Fruit fly (Drosophila melanogaster) whole organism, adult: ENCODE data around the gene Cpr78Cb.

Experiments
- CG11617 ChIP-seq: fragments of 200-800 bp; sonication (Bioruptor generic); optimal IDR thresholded peaks from 2 replicates; lab custom pipeline; 2017; ENCODE audit warnings: mild to moderate bottlenecking, missing biosample characterization, missing genetic modification reagents, missing genetic modification characterization
- CG12768 ChIP-seq: fragments of 200-800 bp; sonication (Bioruptor generic); optimal IDR thresholded peaks from 2 replicates; lab custom pipeline; 2017; ENCODE audit warnings: missing biosample characterization, missing genetic modification characterization, mild to moderate bottlenecking, moderate library complexity, missing genetic modification reagents
- CG14711 ChIP-seq: fragments of 200-800 bp; sonication (Bioruptor generic); optimal IDR thresholded peaks from 2 replicates; lab custom pipeline; 2018; ENCODE audit warnings: missing biosample characterization, mild to moderate bottlenecking, missing genetic modification characterization, moderate library complexity
- CG1620 ChIP-seq: fragments of 200-800 bp; sonication (Bioruptor generic); optimal IDR thresholded peaks from 2 replicates; lab custom pipeline; 2016; ENCODE audit warnings: missing biosample characterization, missing genetic modification characterization
- CG33017 ChIP-seq: fragments of 200-800 bp; sonication (Bioruptor generic); optimal IDR thresholded peaks from 2 replicates; lab custom pipeline; 2018; ENCODE audit warnings: missing biosample characterization, mild to moderate bottlenecking, missing genetic modification characterization, moderate library complexity
- CG5204 ChIP-seq: fragments of 200-800 bp; sonication (Bioruptor generic); optimal IDR thresholded peaks from 2 replicates; lab custom pipeline; 2016; ENCODE audit warnings: missing biosample characterization, missing genetic modification characterization
- CG7045 ChIP-seq: fragments of 200-800 bp; sonication (Bioruptor generic); optimal IDR thresholded peaks from 2 replicates; lab custom pipeline; 2017; ENCODE audit warnings: missing biosample characterization, mild to moderate bottlenecking, missing genetic modification characterization
- CG7101 ChIP-seq: fragments of 200-800 bp; sonication (Bioruptor generic); optimal IDR thresholded peaks from 2 replicates; lab custom pipeline; 2018; ENCODE audit warnings: missing biosample characterization, mild to moderate bottlenecking, missing genetic modification characterization, moderate library complexity
- Clk ChIP-seq: fragments of 200-800 bp; sonication (Bioruptor generic); optimal IDR thresholded peaks from 2 replicates; lab custom pipeline; 2017; ENCODE audit warnings: missing biosample characterization, missing genetic modification characterization
- Crg-1 ChIP-seq: fragments of 200-800 bp; sonication (Bioruptor generic); optimal IDR thresholded peaks from 2 replicates; lab custom pipeline; 2016; ENCODE audit warnings: missing biosample characterization, missing genetic modification characterization
- Hr96 ChIP-seq: fragments of 200-800 bp; sonication (Bioruptor generic); optimal IDR thresholded peaks from 2 replicates; lab custom pipeline; 2016; ENCODE audit warnings: missing biosample characterization, missing genetic modification characterization
- Mnt ChIP-seq: fragments of 200-800 bp; sonication (Bioruptor generic); optimal IDR thresholded peaks from 2 replicates; lab custom pipeline; 2016; ENCODE audit warnings: missing biosample characterization, mild to moderate bottlenecking, missing genetic modification characterization
- bab1 ChIP-seq: fragments of 200-800 bp; sonication (Bioruptor generic); optimal IDR thresholded peaks from 3 replicates; lab custom pipeline; 2019; ENCODE audit warnings: missing biosample characterization, mild to moderate bottlenecking, missing genetic modification characterization, moderate library complexity
- cic ChIP-seq: fragments of 200-800 bp; sonication (Bioruptor generic); optimal IDR thresholded peaks from 2 replicates; lab custom pipeline; 2017; ENCODE audit warnings: missing biosample characterization, mild to moderate bottlenecking, missing genetic modification characterization, moderate library complexity
- cnc ChIP-seq, 2 experiments: fragments of >200 bp; optimal IDR thresholded peaks; 2 replicates each; lab custom pipeline; 2017
- kay ChIP-seq: fragments of 200-800 bp; sonication (Bioruptor generic); peaks from one replicate; lab custom pipeline; 2016; ENCODE audit warnings: missing biosample characterization, missing genetic modification characterization, borderline replicate concordance
- ovo ChIP-seq: fragments of 200-800 bp; sonication (Bioruptor generic); optimal IDR thresholded peaks from 2 replicates; lab custom pipeline; 2016; ENCODE audit warnings: missing biosample characterization, missing genetic modification characterization
- pad ChIP-seq: fragments of 200-800 bp; sonication (Bioruptor generic); optimal IDR thresholded peaks from 3 replicates; lab custom pipeline; 2017; ENCODE audit warnings: missing biosample characterization, missing genetic modification characterization, mild to moderate bottlenecking, moderate library complexity, missing genetic modification reagents
- tj ChIP-seq: fragments of 200-800 bp; sonication (Bioruptor generic); optimal IDR thresholded peaks from 3 replicates; lab custom pipeline; 2017; ENCODE audit warnings: missing biosample characterization, mild to moderate bottlenecking, missing genetic modification characterization, moderate library complexity
- toe ChIP-seq: fragments of 200-800 bp; sonication (Bioruptor generic); optimal IDR thresholded peaks from 2 replicates; lab custom pipeline; 2016; ENCODE audit warnings: missing biosample characterization, missing genetic modification characterization

Cpr78Cb gene

DNA sequence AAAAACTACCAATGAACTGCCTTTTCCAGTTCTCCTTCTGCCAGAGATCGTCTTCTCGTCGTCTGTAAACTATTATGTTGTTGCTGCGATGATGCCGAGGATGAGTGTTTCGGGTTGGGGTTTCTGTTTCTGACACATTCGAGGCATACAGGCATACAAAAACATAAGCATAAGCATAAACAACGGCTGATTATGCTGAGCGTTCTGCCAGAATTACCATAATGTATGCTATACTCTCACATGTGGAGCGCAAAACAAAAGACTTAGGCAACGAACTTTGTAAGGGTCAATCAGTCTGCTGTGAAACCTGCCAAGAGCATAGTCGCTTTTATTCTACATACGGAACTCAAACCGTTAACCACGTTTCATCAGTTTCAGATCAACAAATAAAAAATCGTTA lies at the start of gene Cpr78Cb:
TSS of gene Cpr78Cb (plus strand) at position 291 of the 400 bp plus-strand sequence.
- no peak for TF ChIP-seq cic
- no peak for TF ChIP-seq Hr96 (GFP tag; lab: Kevin White, UChicago)
- no peak for TF ChIP-seq ovo (GFP tag; lab: Kevin White, UChicago)
- no peak for TF ChIP-seq bab1 (GFP tag; lab: Kevin White, UChicago)
- no peak for TF ChIP-seq Crg-1

DNA sequence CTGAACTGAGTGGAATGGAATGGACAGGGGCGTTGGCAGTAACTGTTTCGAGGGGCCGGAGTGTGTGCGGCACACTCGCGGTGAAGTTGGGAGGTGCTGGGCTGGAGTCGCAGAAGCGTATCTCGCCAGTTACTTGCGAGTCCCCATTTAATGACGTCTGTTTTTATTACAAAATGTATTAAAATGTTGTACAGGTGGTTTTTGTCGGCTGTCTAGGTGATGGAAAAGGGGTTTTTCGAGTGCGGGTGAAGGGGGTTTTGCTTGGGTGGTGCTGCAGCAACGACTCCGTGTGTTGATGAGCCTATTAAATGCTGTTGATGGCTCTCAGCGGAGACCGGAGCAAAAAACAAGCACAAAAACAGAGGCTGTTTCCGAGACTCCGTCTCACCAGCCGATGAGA lies 42.9 kb upstream of the Cpr78Cb start:
- no peak for TF ChIP-seq Clk (GFP tag; lab: Kevin White, UChicago)

DNA sequence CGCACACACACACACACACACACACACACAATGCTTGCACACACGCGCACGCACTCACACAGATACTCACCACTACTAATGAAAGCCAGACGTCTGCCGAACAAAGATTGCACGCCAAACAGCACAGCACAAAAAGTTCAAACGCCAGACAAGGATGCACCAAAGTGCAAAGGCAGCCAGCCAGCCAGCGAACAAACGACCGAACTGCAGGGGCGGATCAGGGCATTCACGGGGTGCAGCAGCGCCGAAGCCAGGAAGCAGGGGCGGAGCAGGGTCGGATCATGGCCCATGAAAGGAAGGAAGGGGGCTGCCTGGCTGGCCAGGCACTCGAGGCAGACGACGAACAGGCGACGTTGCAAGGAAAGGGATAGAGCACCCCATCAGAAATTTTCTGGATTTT lies 41.8 kb upstream of the Cpr78Cb start:
- TF ChIP-seq bab1 (GFP tag; lab: Kevin White, UChicago) (no peak), CG7101 (tag; lab: Kevin White, UChicago) (no peak), CG33017 (tag; lab: Kevin White, UChicago) (no peak), Hr96 (GFP tag; lab: Kevin White, UChicago) (no peak), CG14711 (no peak), cic (no peak), toe (no peak), CG5204 (GFP tag; lab: Kevin White, UChicago) (no peak), tj (GFP tag; lab: Kevin White, UChicago) (no peak), kay (GFP tag; lab: Kevin White, UChicago) (no peak), pad (GFP tag; lab: Kevin White, UChicago) (no peak), Crg-1 (no peak)

DNA sequence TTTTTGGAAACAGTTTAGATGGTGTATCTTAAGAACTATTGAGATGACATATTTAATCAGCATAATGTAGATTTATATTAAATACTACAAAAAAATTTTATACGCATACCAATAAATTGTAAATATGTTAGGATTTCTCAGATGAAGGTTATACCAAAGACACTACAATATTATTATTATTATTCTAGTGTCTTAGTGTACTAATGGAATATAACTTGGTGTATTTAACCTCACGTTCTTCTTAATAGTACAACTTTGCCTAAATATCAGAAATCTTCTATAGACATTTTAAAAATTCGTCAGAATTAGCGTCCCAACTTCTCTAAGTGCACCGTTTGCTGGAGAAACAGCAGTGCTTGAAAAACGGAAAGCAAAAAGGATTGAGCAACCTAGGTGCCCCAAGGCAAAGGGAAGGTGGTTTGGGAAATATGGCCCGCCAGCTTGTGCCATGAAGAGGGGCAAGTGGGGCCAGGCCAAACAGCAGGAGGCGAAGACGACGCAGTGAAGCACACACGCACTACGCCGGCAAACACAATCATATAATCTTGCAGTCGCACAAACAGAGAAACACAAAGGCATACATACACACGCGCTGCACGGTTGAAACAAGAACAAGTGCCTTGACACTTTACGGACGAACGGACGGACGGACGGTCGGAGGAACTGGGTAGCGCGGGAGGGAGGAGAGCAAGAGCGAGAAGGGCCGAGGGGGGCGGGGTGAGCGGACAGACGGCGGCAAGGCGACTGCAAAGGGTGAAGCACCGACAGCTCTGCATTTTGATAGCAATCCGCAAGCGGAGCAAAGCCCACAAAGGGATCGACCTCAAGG lies 41.1 kb upstream of the Cpr78Cb start:
- TF ChIP-seq bab1 (GFP tag; lab: Kevin White, UChicago): no peak
- no peak for TF ChIP-seq Mnt (GFP tag; lab: Kevin White, UChicago)
- no peak for TF ChIP-seq Crg-1
- TF ChIP-seq Clk (GFP tag; lab: Kevin White, UChicago): no peak
- TF ChIP-seq CG12768: no peak
- TF ChIP-seq cnc (optimal IDR thresholded peaks at IDR 0.05; lab: Kevin White, UChicago): no peak
- TF ChIP-seq tj (GFP tag; lab: Kevin White, UChicago): no peak

DNA sequence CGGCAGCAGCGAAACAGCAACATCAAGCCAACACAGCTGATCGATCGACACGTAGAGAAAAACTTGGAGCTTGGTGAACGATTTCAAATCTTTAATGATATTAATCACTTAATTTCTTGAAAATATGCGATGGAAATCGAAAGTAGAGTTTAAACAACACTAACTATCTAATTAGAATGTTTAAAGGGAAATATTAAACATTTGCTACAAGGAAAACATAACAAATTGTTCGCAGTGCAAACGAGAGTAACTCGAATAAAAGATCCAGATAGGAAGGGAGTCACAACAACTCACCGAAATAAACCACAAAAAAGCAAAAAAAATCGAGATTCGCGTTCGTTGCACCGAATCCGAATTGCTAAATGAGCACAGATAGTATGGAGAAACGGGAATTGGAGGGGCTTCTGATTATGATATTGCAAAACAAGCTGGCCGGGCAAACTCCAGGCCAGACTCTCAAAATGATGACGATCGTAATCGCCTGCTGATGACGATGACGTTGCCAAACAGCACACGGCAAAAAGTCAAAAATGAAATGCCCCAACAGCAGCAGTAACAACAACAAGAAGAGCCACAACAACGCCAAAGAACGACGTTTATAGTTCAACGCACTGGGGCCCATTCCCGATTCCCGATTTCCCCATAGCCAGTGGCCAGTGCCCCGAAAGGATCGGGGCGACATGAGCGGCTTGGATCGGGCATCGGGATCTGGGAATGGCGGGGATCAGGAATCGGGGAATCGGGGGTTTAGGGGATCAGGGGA lies 40.4 kb upstream of the Cpr78Cb start:
- TF ChIP-seq toe: no peak
- TF ChIP-seq CG7045: no peak
- TF ChIP-seq CG5204 (GFP tag; lab: Kevin White, UChicago): no peak
- no peak for TF ChIP-seq bab1 (GFP tag; lab: Kevin White, UChicago)
- TF ChIP-seq Mnt (GFP tag; lab: Kevin White, UChicago): no peak
- no peak for TF ChIP-seq Crg-1
- TF ChIP-seq pad (GFP tag; lab: Kevin White, UChicago): no peak
- no peak for TF ChIP-seq CG1620 (GFP tag; lab: Kevin White, UChicago)
- TF ChIP-seq CG12768: no peak
- TF ChIP-seq cnc (optimal IDR thresholded peaks at IDR 0.05; lab: Kevin White, UChicago): no peak
- no peak for TF ChIP-seq ovo (GFP tag; lab: Kevin White, UChicago)
- no peak for TF ChIP-seq CG7101 (tag; lab: Kevin White, UChicago)
- TF ChIP-seq Hr96 (GFP tag; lab: Kevin White, UChicago): no peak
- TF ChIP-seq Clk (GFP tag; lab: Kevin White, UChicago): no peak
- no peak for TF ChIP-seq kay (GFP tag; lab: Kevin White, UChicago)
- no peak for TF ChIP-seq CG11617 (GFP tag; lab: Kevin White, UChicago)
- no peak for TF ChIP-seq CG33017 (tag; lab: Kevin White, UChicago)
- no peak for TF ChIP-seq cic

DNA sequence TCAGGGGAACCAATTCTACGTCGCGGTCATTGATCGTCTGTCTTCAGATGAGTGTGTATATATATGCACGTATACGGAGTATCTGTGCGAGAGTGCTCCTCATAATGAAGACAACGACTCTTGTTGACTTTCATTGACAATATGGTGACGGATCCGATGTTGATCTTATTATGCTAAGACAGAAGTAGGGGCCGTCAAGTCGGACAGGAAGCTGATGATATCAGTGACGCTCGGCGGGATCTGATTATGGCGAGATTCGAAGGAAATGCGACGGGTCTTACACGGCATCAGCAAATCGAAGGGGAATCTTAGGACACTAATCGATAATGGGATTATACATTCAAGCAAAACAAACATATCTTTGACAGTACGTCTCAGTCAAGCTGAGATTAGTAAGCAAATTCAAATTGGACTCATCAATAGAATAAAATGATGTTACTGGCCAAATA lies 39.7 kb upstream of the Cpr78Cb start:
- TF ChIP-seq ovo (GFP tag; lab: Kevin White, UChicago): no peak
- no peak for TF ChIP-seq CG14711
- TF ChIP-seq Crg-1: no peak
- TF ChIP-seq CG7101 (tag; lab: Kevin White, UChicago): no peak
- TF ChIP-seq toe: no peak
- no peak for TF ChIP-seq kay (GFP tag; lab: Kevin White, UChicago)
- no peak for TF ChIP-seq CG11617 (GFP tag; lab: Kevin White, UChicago)
